Fruit fly (Drosophila melanogaster) whole organism, wandering third instar larva: ENCODE measurements around the gene CG1801.
A peak's percentile ranks its signal among the peaks of the same experiment; 100 is the strongest.

Experiments
- CG9705 ChIP-seq: fragments of 200-800 bp; sonication (Bioruptor generic); optimal IDR thresholded peaks from 2 replicates; lab custom pipeline; 2018; ENCODE audit warnings: missing biosample characterization, mild to moderate bottlenecking, missing genetic modification characterization
- Hr78 ChIP-seq: fragments of >200 bp; optimal IDR thresholded peaks from 2 replicates; lab custom pipeline; 2017; ENCODE audit warnings: missing biosample characterization, missing genetic modification characterization
- N ChIP-seq: fragments of >200 bp; optimal IDR thresholded peaks from 2 replicates; lab custom pipeline; 2018; ENCODE audit warnings: missing biosample characterization, missing external identifiers, missing genetic modification characterization
- br ChIP-seq: fragments of 200-800 bp; sonication (Bioruptor generic); optimal IDR thresholded peaks from 2 replicates; lab custom pipeline; 2016; ENCODE audit warnings: missing biosample characterization, missing genetic modification characterization
- psq ChIP-seq: fragments of 200-800 bp; sonication (Bioruptor generic); optimal IDR thresholded peaks from 3 replicates; lab custom pipeline; 2017; ENCODE audit warnings: missing biosample characterization, mild to moderate bottlenecking, missing genetic modification characterization, moderate library complexity

- TF ChIP-seq Hr78 (GFP tag; lab: Kevin White, UChicago) (no peak), psq (peak; percentile 67), br (GFP tag; lab: Kevin White, UChicago) (peak; percentile 79), N (GFP tag; lab: Kevin White, UChicago) (no peak), CG9705 (peak; percentile 60)
Measured at dm6 chrX:21339476-21339931, 22.2 kb upstream of the CG1801 start, which contains the start of the genes tty and fliI.
